Fruit fly (Drosophila melanogaster) whole organism, embryonic: Measurements from ENCODE around the gene CG15047.

Source experiments
- Abd-B ChIP-seq: fragments of 200-800 bp; sonication (Bioruptor generic); optimal IDR thresholded peaks from 2 replicates; lab custom pipeline; 2018; ENCODE audit warnings: missing biosample characterization, mild to moderate bottlenecking, missing genetic modification characterization, moderate library complexity
- BtbVII ChIP-seq: fragments of 200-800 bp; sonication (Bioruptor generic); optimal IDR thresholded peaks from 3 replicates; lab custom pipeline; 2017; ENCODE audit warnings: missing biosample characterization, mild to moderate bottlenecking, missing genetic modification characterization
- CG11560 ChIP-seq: fragments of 200-800 bp; sonication (Bioruptor generic); IDR thresholded peaks from 3 replicates; pipeline ENCODE4 v1.3.6; 2022; ENCODE audit warnings: missing biosample characterization, missing genetic modification characterization
- CG12155 ChIP-seq: fragments of 200-800 bp; sonication (Bioruptor generic); optimal IDR thresholded peaks from 3 replicates; lab custom pipeline; 2016; ENCODE audit warnings: missing biosample characterization, missing genetic modification characterization
- CG12659 ChIP-seq: fragments of 200-800 bp; sonication (Bioruptor generic); optimal IDR thresholded peaks from 3 replicates; lab custom pipeline; 2017; ENCODE audit warnings: mild to moderate bottlenecking, missing biosample characterization, missing genetic modification reagents, missing genetic modification characterization
- CG13624 ChIP-seq: fragments of 200-800 bp; sonication (Bioruptor generic); optimal IDR thresholded peaks from 2 replicates; lab custom pipeline; 2016; ENCODE audit warnings: missing biosample characterization, missing genetic modification characterization
- CG1603 ChIP-seq: fragments of 200-800 bp; sonication (Bioruptor generic); optimal IDR thresholded peaks from 2 replicates; lab custom pipeline; 2019; ENCODE audit warnings: missing biosample characterization, mild to moderate bottlenecking, missing genetic modification characterization, moderate library complexity
- CG17612 ChIP-seq: fragments of 200-800 bp; sonication (Bioruptor generic); IDR thresholded peaks from 2 replicates; pipeline ENCODE4 v1.3.6; 2022; ENCODE audit warnings: missing biosample characterization, missing genetic modification characterization
- CG2129 ChIP-seq: fragments of 200-800 bp; sonication (Bioruptor generic); IDR thresholded peaks from 2 replicates; pipeline ENCODE4 v1.3.6; 2022; ENCODE audit warnings: missing biosample characterization, missing genetic modification characterization; ENCODE audit not compliant: partially characterized antibody
- CG2199 ChIP-seq: fragments of 200-800 bp; sonication (Bioruptor generic); IDR thresholded peaks from 3 replicates; pipeline ENCODE4 v1.3.6; 2022; ENCODE audit warnings: missing biosample characterization, missing genetic modification characterization
- CG2889 ChIP-seq: fragments of 200-800 bp; sonication (Bioruptor generic); IDR thresholded peaks from 3 replicates; pipeline ENCODE4 v1.3.6; 2022; ENCODE audit warnings: missing biosample characterization, missing genetic modification characterization
- CG30403 ChIP-seq: fragments of 200-800 bp; sonication (Bioruptor generic); optimal IDR thresholded peaks from 3 replicates; lab custom pipeline; 2016; ENCODE audit warnings: missing biosample characterization, missing genetic modification characterization
- CG31224 ChIP-seq: fragments of 200-800 bp; sonication (Bioruptor generic); IDR thresholded peaks from 2 replicates; pipeline ENCODE4 v1.3.6; 2022; ENCODE audit warnings: missing biosample characterization, missing genetic modification characterization
- CG3163 ChIP-seq: fragments of 200-800 bp; sonication (Bioruptor generic); optimal IDR thresholded peaks from 3 replicates; lab custom pipeline; 2016; ENCODE audit warnings: missing biosample characterization, missing genetic modification characterization
- CG43689 ChIP-seq: fragments of 200-800 bp; sonication (Bioruptor generic); IDR thresholded peaks from 2 replicates; pipeline ENCODE4 v1.3.6; 2022; ENCODE audit warnings: missing biosample characterization, missing genetic modification characterization
- CG5245 ChIP-seq: fragments of 200-800 bp; sonication (Bioruptor generic); optimal IDR thresholded peaks from 3 replicates; lab custom pipeline; 2016; ENCODE audit warnings: missing biosample characterization, missing genetic modification characterization
- CG6654 ChIP-seq: fragments of 200-800 bp; sonication (Bioruptor generic); optimal IDR thresholded peaks from 2 replicates; lab custom pipeline; 2017; ENCODE audit warnings: missing biosample characterization, mild to moderate bottlenecking, missing genetic modification characterization
- CG6689 ChIP-seq: fragments of 200-800 bp; sonication (Bioruptor generic); IDR thresholded peaks from 2 replicates; pipeline ENCODE4 v1.3.6; 2022; ENCODE audit warnings: missing biosample characterization, missing genetic modification characterization
- CG8924 ChIP-seq: fragments of 200-800 bp; optimal IDR thresholded peaks from 3 replicates; lab custom pipeline; 2019; ENCODE audit warnings: missing biosample characterization, mild to moderate bottlenecking, missing genetic modification characterization, moderate library complexity
- Chrac-16 ChIP-seq: fragments of 200-800 bp; sonication (Bioruptor generic); optimal IDR thresholded peaks from 3 replicates; lab custom pipeline; 2016; ENCODE audit warnings: missing biosample characterization, missing genetic modification characterization
- CkIIα-i1 ChIP-seq: fragments of 200-800 bp; sonication (Bioruptor generic); IDR thresholded peaks from 2 replicates; pipeline ENCODE4 v1.3.6; 2022; ENCODE audit warnings: missing biosample characterization, missing genetic modification characterization
- D ChIP-seq, 2 experiments: fragments of 200-800 bp in 1 of 2; fragments of >200 bp in 1 of 2; sonication (Bioruptor generic) in 1 of 2; optimal IDR thresholded peaks; 2 replicates in 1 of 2; 3 replicates in 1 of 2; lab custom pipeline; 2017; ENCODE audit warnings: mild to moderate bottlenecking in 1 of 2, missing biosample characterization in 1 of 2, missing genetic modification characterization in 1 of 2, missing genetic modification reagents in 1 of 2
- Doc2 ChIP-seq: fragments of 200-800 bp; sonication (Bioruptor generic); IDR thresholded peaks from 2 replicates; pipeline ENCODE4 v1.3.6; 2022; ENCODE audit warnings: missing biosample characterization, missing genetic modification characterization
- ERR ChIP-seq: fragments of 200-800 bp; sonication (Bioruptor generic); optimal IDR thresholded peaks from 2 replicates; lab custom pipeline; 2016; ENCODE audit warnings: missing biosample characterization, missing genetic modification characterization
- Hmr ChIP-seq: fragments of 200-800 bp; sonication (Bioruptor generic); optimal IDR thresholded peaks from 3 replicates; lab custom pipeline; 2017; ENCODE audit warnings: mild to moderate bottlenecking, missing biosample characterization, missing genetic modification reagents, missing genetic modification characterization
- Mes4 ChIP-seq: fragments of 200-800 bp; sonication (Bioruptor generic); optimal IDR thresholded peaks from 2 replicates; lab custom pipeline; 2016; ENCODE audit warnings: missing biosample characterization, missing genetic modification characterization
- NFAT ChIP-seq: fragments of 200-800 bp; sonication (Bioruptor generic); IDR thresholded peaks from 2 replicates; pipeline ENCODE4 v1.3.6; 2022; ENCODE audit warnings: missing biosample characterization, missing genetic modification characterization
- Side ChIP-seq: fragments of 200-800 bp; sonication (Bioruptor generic); optimal IDR thresholded peaks from 2 replicates; lab custom pipeline; 2016; ENCODE audit warnings: missing biosample characterization, missing genetic modification characterization
- TFAM ChIP-seq: fragments of 200-800 bp; sonication (Bioruptor generic); optimal IDR thresholded peaks from 2 replicates; lab custom pipeline; 2017; ENCODE audit warnings: missing biosample characterization, missing genetic modification characterization, inconsistent platforms
- al ChIP-seq: fragments of 200-800 bp; sonication (Bioruptor generic); IDR thresholded peaks from 2 replicates; pipeline ENCODE4 v1.3.6; 2022; ENCODE audit warnings: missing biosample characterization, missing genetic modification characterization
- amos ChIP-seq: fragments of 200-800 bp; sonication (Bioruptor generic); IDR thresholded peaks from 2 replicates; pipeline ENCODE4 v1.3.6; 2022; ENCODE audit warnings: missing biosample characterization, missing genetic modification characterization; ENCODE audit not compliant: partially characterized antibody
- cas ChIP-seq: fragments of 200-800 bp; sonication (Bioruptor generic); IDR thresholded peaks from 2 replicates; pipeline ENCODE4 v1.3.6; 2022; ENCODE audit warnings: missing biosample characterization, missing genetic modification characterization
- chif ChIP-seq, 2 experiments: fragments of 200-800 bp; sonication (Bioruptor generic); optimal IDR thresholded peaks; 3 replicates each; lab custom pipeline; 2016; ENCODE audit warnings: missing biosample characterization in 2 of 2, missing genetic modification characterization in 2 of 2
- chm ChIP-seq: fragments of 200-800 bp; sonication (Bioruptor generic); IDR thresholded peaks from 2 replicates; pipeline ENCODE4 v1.3.6; 2022; ENCODE audit warnings: missing biosample characterization, missing genetic modification characterization
- chn ChIP-seq: fragments of 200-800 bp; sonication (Bioruptor generic); optimal IDR thresholded peaks from 2 replicates; lab custom pipeline; 2016; ENCODE audit warnings: missing biosample characterization, missing genetic modification characterization
- dysf ChIP-seq: fragments of 200-800 bp; sonication (Bioruptor generic); IDR thresholded peaks from 3 replicates; pipeline ENCODE4 v1.3.6; 2022; ENCODE audit warnings: missing biosample characterization, missing genetic modification characterization
- eve ChIP-seq, 2 experiments: fragments of >200 bp; optimal IDR thresholded peaks; 2 replicates each; lab custom pipeline; 2017; ENCODE audit warnings: missing biosample characterization in 2 of 2, missing genetic modification characterization in 2 of 2
- eyg ChIP-seq: fragments of 200-800 bp; sonication (Bioruptor generic); optimal IDR thresholded peaks from 3 replicates; lab custom pipeline; 2016; ENCODE audit warnings: missing biosample characterization, missing genetic modification characterization
- ftz-f1 ChIP-seq: fragments of 200-800 bp; sonication (Bioruptor generic); optimal IDR thresholded peaks from 2 replicates; lab custom pipeline; 2016; ENCODE audit warnings: missing biosample characterization, missing genetic modification characterization
- grau ChIP-seq: fragments of 200-800 bp; optimal IDR thresholded peaks from 3 replicates; lab custom pipeline; 2019; ENCODE audit warnings: missing biosample characterization, mild to moderate bottlenecking, missing genetic modification characterization, moderate library complexity
- hth ChIP-seq: fragments of >200 bp; optimal IDR thresholded peaks from 2 replicates; lab custom pipeline; 2017; ENCODE audit warnings: inconsistent platforms
- lab ChIP-seq: fragments of 200-800 bp; sonication (Bioruptor generic); optimal IDR thresholded peaks from 3 replicates; lab custom pipeline; 2017; ENCODE audit warnings: missing biosample characterization, missing genetic modification characterization, mild to moderate bottlenecking, moderate library complexity, missing genetic modification reagents
- nau ChIP-seq: fragments of 200-800 bp; sonication (Bioruptor generic); optimal IDR thresholded peaks from 3 replicates; lab custom pipeline; 2017; ENCODE audit warnings: missing biosample characterization, mild to moderate bottlenecking, missing genetic modification characterization, missing genetic modification reagents
- p53 ChIP-seq: fragments of 200-800 bp; sonication (Bioruptor generic); optimal IDR thresholded peaks from 2 replicates; lab custom pipeline; 2016; ENCODE audit warnings: missing biosample characterization, missing genetic modification characterization
- pan ChIP-seq, 4 experiments: fragments of >200 bp in 3 of 4; fragments of 200-800 bp in 1 of 4; sonication (Bioruptor generic) in 1 of 4; optimal IDR thresholded peaks in 3 of 4; IDR thresholded peaks in 1 of 4; 2 replicates each; pipeline versions ENCODE4 v1.3.6 to Lab custom; 2017 to 2022; ENCODE audit warnings: missing biosample characterization in 2 of 4, missing genetic modification characterization in 2 of 4, mixed read lengths in 1 of 4
- ro ChIP-seq: fragments of 200-800 bp; sonication (Bioruptor generic); IDR thresholded peaks from 2 replicates; pipeline ENCODE4 v1.3.6; 2022; ENCODE audit warnings: missing biosample characterization, missing genetic modification characterization
- scrt ChIP-seq: fragments of 200-800 bp; sonication (Bioruptor generic); optimal IDR thresholded peaks from 2 replicates; lab custom pipeline; 2018; ENCODE audit warnings: missing biosample characterization, mild to moderate bottlenecking, missing genetic modification characterization, moderate library complexity
- slp2 ChIP-seq: fragments of 200-800 bp; sonication (Bioruptor generic); optimal IDR thresholded peaks from 2 replicates; lab custom pipeline; 2016; ENCODE audit warnings: missing biosample characterization, missing genetic modification characterization
- so ChIP-seq: fragments of 200-800 bp; sonication (Bioruptor generic); IDR thresholded peaks from 3 replicates; pipeline ENCODE4 v1.3.6; 2022; ENCODE audit warnings: missing biosample characterization, missing genetic modification characterization
- tio ChIP-seq: fragments of 200-800 bp; sonication (Bioruptor generic); optimal IDR thresholded peaks from 2 replicates; lab custom pipeline; 2017; ENCODE audit warnings: missing biosample characterization, missing genetic modification characterization, inconsistent platforms

CG15047 gene

dm6 chrX:18565630-18566319 lies 37.3 kb downstream of the CG15047 start (continued):
- TF ChIP-seq p53 (GFP tag; lab: Kevin White, UChicago) (no peak), ro (GFP tag; lab: Robert Waterston, UW) (no peak), lab (GFP tag; lab: Kevin White, UChicago) (no peak), CG3163 (GFP tag; lab: Kevin White, UChicago) (no peak), CG11560 (no peak), slp2 (GFP tag; lab: Kevin White, UChicago) (no peak), CG12659 (GFP tag; lab: Kevin White, UChicago) (no peak), CG6689 (GFP tag; lab: Robert Waterston, UW) (peak; percentile 59), CkIIα-i1 (GFP tag; lab: Robert Waterston, UW) (no peak), pan (optimal IDR thresholded peaks at IDR 0.05; lab: Kevin White, UChicago) (no peak), pan (GFP tag; optimal IDR thresholded peaks at IDR 0.05 in 1 of 2, IDR thresholded peaks at IDR 0.05 in 1 of 2) (peak in 1 of 2 experiments; percentile 20), Hmr (GFP tag; lab: Kevin White, UChicago) (no peak), CG5245 (GFP tag; lab: Kevin White, UChicago) (no peak), chif (GFP tag; optimal IDR thresholded peaks at IDR 0.05; lab: Kevin White, UChicago) (no peak), CG8924 (no peak), nau (GFP tag; lab: Kevin White, UChicago) (no peak), CG2889 (GFP tag; lab: Robert Waterston, UW) (no peak), Chrac-16 (GFP tag; lab: Kevin White, UChicago) (no peak), CG30403 (GFP tag; lab: Kevin White, UChicago) (no peak), Doc2 (no peak), BtbVII (GFP tag; lab: Kevin White, UChicago) (no peak), amos (peak; percentile 63; the same call in 1 of the 2 replicates), CG1603 (tag; lab: Kevin White, UChicago) (no peak), CG31224 (GFP tag; lab: Robert Waterston, UW) (no peak), tio (GFP tag; lab: Kevin White, UChicago) (no peak), CG17612 (GFP tag; lab: Robert Waterston, UW) (no peak), chn (GFP tag; lab: Kevin White, UChicago) (no peak), eve (GFP tag; optimal IDR thresholded peaks at IDR 0.05; lab: Kevin White, UChicago) (no peak), grau (tag; lab: Kevin White, UChicago) (no peak), chm (GFP tag; lab: Robert Waterston, UW) (no peak), eyg (GFP tag; lab: Kevin White, UChicago) (no peak), cas (no peak), so (0 out of 3 replicates have a peak, but pooled peaks have one; percentile 15), TFAM (no peak), Side (GFP tag; lab: Kevin White, UChicago) (no peak), NFAT (GFP tag; lab: Robert Waterston, UW) (no peak), D (optimal IDR thresholded peaks at IDR 0.05; lab: Kevin White, UChicago) (no peak), D (GFP tag; optimal IDR thresholded peaks at IDR 0.05; lab: Kevin White, UChicago) (no peak), hth (lab: Kevin White, UChicago) (no peak), ftz-f1 (GFP tag; lab: Kevin White, UChicago) (no peak), ERR (GFP tag; lab: Kevin White, UChicago) (no peak), CG43689 (GFP tag; lab: Robert Waterston, UW) (no peak), Abd-B (GFP tag; lab: Kevin White, UChicago) (peak; percentile 5), CG6654 (GFP tag; lab: Kevin White, UChicago) (no peak), scrt (GFP tag; lab: Kevin White, UChicago) (no peak), CG13624 (GFP tag; lab: Kevin White, UChicago) (no peak), CG2129 (GFP tag; lab: Robert Waterston, UW) (no peak), al (GFP tag; lab: Robert Waterston, UW) (no peak), dysf (GFP tag; lab: Robert Waterston, UW) (no peak), Mes4 (GFP tag; lab: Kevin White, UChicago) (no peak), CG2199 (no peak), CG12155 (GFP tag; lab: Kevin White, UChicago) (no peak)
